Fruit fly (Drosophila melanogaster) whole organism, embryonic: Measurements from ENCODE around the gene mmd.
A peak's percentile ranks its signal among the peaks of the same experiment; 100 is the strongest.

Source experiments
- CG10147 ChIP-seq: fragments of 200-800 bp; sonication (Bioruptor generic); optimal IDR thresholded peaks from 2 replicates; lab custom pipeline; 2019; ENCODE audit warnings: missing biosample characterization, mild to moderate bottlenecking, missing genetic modification characterization, moderate library complexity
- CG10267 ChIP-seq: fragments of 200-800 bp; sonication (Bioruptor generic); optimal IDR thresholded peaks from 2 replicates; lab custom pipeline; 2018; ENCODE audit warnings: missing biosample characterization, mild to moderate bottlenecking, missing genetic modification characterization, moderate library complexity
- CG10366 ChIP-seq: fragments of 200-800 bp; sonication (Bioruptor generic); IDR thresholded peaks from 2 replicates; pipeline ENCODE4 v1.3.6; 2022; ENCODE audit warnings: missing biosample characterization, missing genetic modification characterization
- CG11560 ChIP-seq: fragments of 200-800 bp; sonication (Bioruptor generic); IDR thresholded peaks from 3 replicates; pipeline ENCODE4 v1.3.6; 2022; ENCODE audit warnings: missing biosample characterization, missing genetic modification characterization
- CG12236 ChIP-seq: fragments of 200-800 bp; sonication (Bioruptor generic); optimal IDR thresholded peaks from 2 replicates; lab custom pipeline; 2016; ENCODE audit warnings: missing biosample characterization, missing genetic modification characterization
- CG15011 ChIP-seq: fragments of 200-800 bp; sonication (Bioruptor generic); optimal IDR thresholded peaks from 3 replicates; lab custom pipeline; 2018; ENCODE audit warnings: missing biosample characterization, mild to moderate bottlenecking, missing genetic modification characterization
- CG17186 ChIP-seq: fragments of 200-800 bp; sonication (Bioruptor generic); optimal IDR thresholded peaks from 3 replicates; lab custom pipeline; 2017; ENCODE audit warnings: missing biosample characterization, missing genetic modification reagents, missing genetic modification characterization
- CG17829 ChIP-seq: fragments of 200-800 bp; optimal IDR thresholded peaks from 2 replicates; lab custom pipeline; 2019; ENCODE audit warnings: missing biosample characterization, mild to moderate bottlenecking, missing genetic modification characterization, moderate library complexity
- CG2116 ChIP-seq: fragments of 200-800 bp; sonication (Bioruptor generic); optimal IDR thresholded peaks from 3 replicates; lab custom pipeline; 2018; ENCODE audit warnings: missing biosample characterization, mild to moderate bottlenecking, missing genetic modification characterization
- CG30431 ChIP-seq: fragments of 200-800 bp; sonication (Bioruptor generic); optimal IDR thresholded peaks from 2 replicates; lab custom pipeline; 2017; ENCODE audit warnings: missing biosample characterization, missing genetic modification characterization
- CG32767 ChIP-seq: fragments of 200-800 bp; sonication (Bioruptor generic); IDR thresholded peaks from 2 replicates; pipeline ENCODE4 v1.3.6; 2022; ENCODE audit warnings: missing biosample characterization, missing genetic modification characterization
- CG3838 ChIP-seq: fragments of 200-800 bp; sonication (Bioruptor generic); optimal IDR thresholded peaks from 3 replicates; lab custom pipeline; 2016; ENCODE audit warnings: missing biosample characterization, missing genetic modification characterization
- CG4617 ChIP-seq: fragments of 200-800 bp; sonication (Bioruptor generic); optimal IDR thresholded peaks from 3 replicates; lab custom pipeline; 2016; ENCODE audit warnings: missing biosample characterization, missing genetic modification characterization, borderline replicate concordance
- CG5245 ChIP-seq: fragments of 200-800 bp; sonication (Bioruptor generic); optimal IDR thresholded peaks from 3 replicates; lab custom pipeline; 2016; ENCODE audit warnings: missing biosample characterization, missing genetic modification characterization
- CG6254 ChIP-seq: fragments of 200-800 bp; sonication (Bioruptor generic); optimal IDR thresholded peaks from 3 replicates; lab custom pipeline; 2017; ENCODE audit warnings: mild to moderate bottlenecking, missing biosample characterization, missing genetic modification reagents, missing genetic modification characterization
- CG6765 ChIP-seq: fragments of 200-800 bp; sonication (Bioruptor generic); optimal IDR thresholded peaks from 3 replicates; lab custom pipeline; 2017; ENCODE audit warnings: missing biosample characterization, mild to moderate bottlenecking, missing genetic modification characterization
- CG7839 ChIP-seq: fragments of 200-800 bp; sonication (Bioruptor generic); optimal IDR thresholded peaks from 3 replicates; lab custom pipeline; 2018; ENCODE audit warnings: missing biosample characterization, mild to moderate bottlenecking, missing genetic modification characterization, moderate library complexity
- CG8359 ChIP-seq: fragments of 200-800 bp; sonication (Bioruptor generic); optimal IDR thresholded peaks from 2 replicates; lab custom pipeline; 2017; ENCODE audit warnings: missing biosample characterization, mild to moderate bottlenecking, missing genetic modification characterization, borderline replicate concordance
- CG9609 ChIP-seq: fragments of 200-800 bp; sonication (Bioruptor generic); optimal IDR thresholded peaks from 3 replicates; lab custom pipeline; 2016; ENCODE audit warnings: missing biosample characterization, missing genetic modification characterization
- CoRest ChIP-seq: fragments of 200-800 bp; sonication (Bioruptor generic); optimal IDR thresholded peaks from 3 replicates; lab custom pipeline; 2018; ENCODE audit warnings: missing biosample characterization, mild to moderate bottlenecking, missing genetic modification characterization, moderate library complexity
- Dll ChIP-seq: fragments of 200-800 bp; sonication (Bioruptor generic); IDR thresholded peaks from 4 replicates; pipeline ENCODE4 v1.3.6; 2022; ENCODE audit warnings: missing biosample characterization, missing genetic modification characterization; ENCODE audit not compliant: partially characterized antibody
- Gsc ChIP-seq: fragments of 200-800 bp; sonication (Bioruptor generic); IDR thresholded peaks from 2 replicates; pipeline ENCODE4 v1.3.6; 2022; ENCODE audit warnings: missing biosample characterization, missing genetic modification characterization
- MESR4 ChIP-seq: fragments of 200-800 bp; sonication (Bioruptor generic); optimal IDR thresholded peaks from 2 replicates; lab custom pipeline; 2018; ENCODE audit warnings: missing biosample characterization, mild to moderate bottlenecking, missing genetic modification characterization, moderate library complexity
- MTF-1 ChIP-seq: fragments of 200-800 bp; sonication (Bioruptor generic); optimal IDR thresholded peaks from 2 replicates; lab custom pipeline; 2018; ENCODE audit warnings: missing biosample characterization, mild to moderate bottlenecking, missing genetic modification characterization, borderline replicate concordance
- Nf-YA ChIP-seq: fragments of 200-800 bp; sonication (Bioruptor generic); IDR thresholded peaks from 2 replicates; pipeline ENCODE4 v1.3.6; 2022; ENCODE audit warnings: missing biosample characterization, missing genetic modification characterization
- Pdp1 ChIP-seq, 2 experiments: fragments of 200-800 bp; sonication (Bioruptor generic); optimal IDR thresholded peaks; 3 replicates each; lab custom pipeline; 2016; ENCODE audit warnings: missing biosample characterization in 2 of 2, missing genetic modification characterization in 2 of 2, mild to moderate bottlenecking in 1 of 2, moderate library complexity in 1 of 2
- Poxn ChIP-seq: fragments of 200-800 bp; sonication (Bioruptor generic); IDR thresholded peaks from 2 replicates; pipeline ENCODE4 v1.3.6; 2022; ENCODE audit warnings: missing biosample characterization, missing genetic modification characterization
- Rx ChIP-seq: fragments of 200-800 bp; sonication (Bioruptor generic); IDR thresholded peaks from 2 replicates; pipeline ENCODE4 v1.3.6; 2022; ENCODE audit warnings: missing biosample characterization, missing genetic modification characterization
- Scr ChIP-seq: fragments of 200-800 bp; sonication (Bioruptor generic); IDR thresholded peaks from 2 replicates; pipeline ENCODE4 v1.3.6; 2022; ENCODE audit warnings: missing biosample characterization, missing genetic modification characterization; ENCODE audit not compliant: partially characterized antibody
- Spps ChIP-seq: fragments of 200-800 bp; sonication (Bioruptor generic); optimal IDR thresholded peaks from 2 replicates; lab custom pipeline; 2018; ENCODE audit warnings: missing biosample characterization, mild to moderate bottlenecking, missing genetic modification characterization
- Sry-δ ChIP-seq: fragments of 200-800 bp; sonication (Bioruptor generic); optimal IDR thresholded peaks from 2 replicates; lab custom pipeline; 2016; ENCODE audit warnings: missing biosample characterization, missing genetic modification characterization
- YL-1 ChIP-seq: fragments of 200-800 bp; sonication (Bioruptor generic); optimal IDR thresholded peaks from 3 replicates; lab custom pipeline; 2017; ENCODE audit warnings: missing biosample characterization, mild to moderate bottlenecking, missing genetic modification characterization
- amos ChIP-seq: fragments of 200-800 bp; sonication (Bioruptor generic); IDR thresholded peaks from 2 replicates; pipeline ENCODE4 v1.3.6; 2022; ENCODE audit warnings: missing biosample characterization, missing genetic modification characterization; ENCODE audit not compliant: partially characterized antibody
- ato ChIP-seq: fragments of 200-800 bp; sonication (Bioruptor generic); IDR thresholded peaks from 2 replicates; pipeline ENCODE4 v1.3.6; 2022; ENCODE audit warnings: missing biosample characterization, missing genetic modification characterization; ENCODE audit not compliant: partially characterized antibody
- cas ChIP-seq: fragments of 200-800 bp; sonication (Bioruptor generic); IDR thresholded peaks from 2 replicates; pipeline ENCODE4 v1.3.6; 2022; ENCODE audit warnings: missing biosample characterization, missing genetic modification characterization
- cg ChIP-seq: fragments of 200-800 bp; sonication (Bioruptor generic); optimal IDR thresholded peaks from 3 replicates; lab custom pipeline; 2019; ENCODE audit warnings: missing biosample characterization, mild to moderate bottlenecking, missing genetic modification characterization, moderate library complexity
- chinmo ChIP-seq: fragments of 200-800 bp; sonication (Bioruptor generic); IDR thresholded peaks from 4 replicates; pipeline ENCODE4 v1.3.6; 2022; ENCODE audit warnings: missing biosample characterization, missing genetic modification characterization; ENCODE audit not compliant: partially characterized antibody
- crp ChIP-seq, 2 experiments: fragments of 200-800 bp; sonication (Bioruptor generic); optimal IDR thresholded peaks; 2 replicates in 1 of 2; 3 replicates in 1 of 2; lab custom pipeline; 2017; ENCODE audit warnings: missing biosample characterization in 2 of 2, missing genetic modification characterization in 2 of 2, mild to moderate bottlenecking in 1 of 2, moderate library complexity in 1 of 2
- gcm2 ChIP-seq: fragments of 200-800 bp; sonication (Bioruptor generic); optimal IDR thresholded peaks from 2 replicates; lab custom pipeline; 2016; ENCODE audit warnings: missing biosample characterization, missing genetic modification characterization
- inv ChIP-seq: fragments of 200-800 bp; sonication (Bioruptor generic); IDR thresholded peaks from 2 replicates; pipeline ENCODE4 v1.3.6; 2022; ENCODE audit warnings: missing biosample characterization, missing genetic modification characterization; ENCODE audit not compliant: partially characterized antibody
- oc ChIP-seq: fragments of 200-800 bp; sonication (Bioruptor generic); optimal IDR thresholded peaks from 2 replicates; lab custom pipeline; 2018; ENCODE audit warnings: missing biosample characterization, mild to moderate bottlenecking, missing genetic modification characterization, moderate library complexity
- pzg ChIP-seq: fragments of 200-800 bp; sonication (Bioruptor generic); optimal IDR thresholded peaks from 3 replicates; lab custom pipeline; 2018; ENCODE audit warnings: missing biosample characterization, mild to moderate bottlenecking, missing genetic modification characterization, moderate library complexity
- slp2 ChIP-seq: fragments of 200-800 bp; sonication (Bioruptor generic); optimal IDR thresholded peaks from 2 replicates; lab custom pipeline; 2016; ENCODE audit warnings: missing biosample characterization, missing genetic modification characterization
- tgo ChIP-seq: fragments of 200-800 bp; sonication (Bioruptor generic); IDR thresholded peaks from 3 replicates; pipeline ENCODE4 v1.3.6; 2022; ENCODE audit warnings: missing biosample characterization, missing genetic modification characterization

Gene mmd

DNA sequence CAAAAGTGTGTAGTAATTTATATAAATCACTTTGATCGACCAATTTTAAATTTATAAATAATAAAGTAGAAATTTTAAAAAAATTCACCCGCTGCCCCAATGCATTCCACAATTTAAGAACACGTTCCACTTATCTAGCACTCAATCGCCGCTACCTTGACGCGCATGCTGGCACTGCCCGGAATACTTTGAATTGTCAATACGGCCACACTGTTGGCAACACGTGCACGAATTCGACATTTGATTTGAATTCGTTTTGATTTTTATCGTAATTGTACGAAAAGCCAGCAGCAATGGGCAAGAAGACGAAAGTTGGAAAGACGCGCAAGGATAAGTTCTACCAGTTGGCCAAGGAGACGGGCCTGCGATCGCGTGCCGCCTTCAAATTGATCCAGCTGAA, 23.9 kb upstream of the mmd start, which contains the start of gene CG8939 (continued):
- TF ChIP-seq CG10147 (peak; percentile 78), CG10267 (tag; lab: Kevin White, UChicago) (peak; percentile 13)

DNA sequence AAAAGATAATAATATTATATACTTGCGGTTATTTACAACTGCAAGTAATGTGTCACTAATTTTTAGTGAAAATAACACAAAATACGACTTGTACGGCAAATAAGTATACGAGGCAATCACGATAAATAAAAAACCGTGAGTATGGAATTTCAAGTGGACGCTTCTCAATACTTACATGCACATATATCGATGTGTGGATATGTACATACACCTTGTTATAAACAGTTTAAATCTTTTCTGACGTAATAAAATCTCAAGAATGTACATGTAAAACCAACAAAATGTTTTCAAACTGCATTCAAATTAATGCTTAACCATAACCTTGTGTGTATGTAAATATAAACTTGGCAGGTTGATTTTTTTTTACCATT, 19.6 kb upstream of the mmd start:
- no peak for TF ChIP-seq Poxn (GFP tag; lab: Robert Waterston, UW)
- peak in 1 of 2 experiments; percentile 62 for TF ChIP-seq Pdp1 (GFP tag; optimal IDR thresholded peaks at IDR 0.05; lab: Kevin White, UChicago)
- TF ChIP-seq CG6765 (GFP tag; lab: Kevin White, UChicago) = no peak
- no peak for TF ChIP-seq Gsc (GFP tag; lab: Robert Waterston, UW)
- TF ChIP-seq cg (GFP tag; lab: Kevin White, UChicago) = peak; percentile 41
- 0 out of 4 replicates have a peak, but pooled peaks have one; percentile 60 for TF ChIP-seq chinmo (GFP tag; lab: Robert Waterston, UW)
- 0 out of 4 replicates have a peak, but pooled peaks have one; percentile 21 for TF ChIP-seq Dll (GFP tag; lab: Robert Waterston, UW)
- TF ChIP-seq YL-1 = peak; percentile 54
- TF ChIP-seq tgo (GFP tag; lab: Robert Waterston, UW) = no peak
- TF ChIP-seq CG10267 (tag; lab: Kevin White, UChicago) = peak; percentile 41
- TF ChIP-seq inv (GFP tag; lab: Robert Waterston, UW) = 0 out of 2 replicates have a peak, but pooled peaks have one; percentile 4
- peak; percentile 6 for TF ChIP-seq pzg (GFP tag; lab: Kevin White, UChicago)
- peak; percentile 52; the same call in 1 of the 2 replicates for TF ChIP-seq CG32767
- no peak for TF ChIP-seq CoRest (tag; lab: Kevin White, UChicago)
- TF ChIP-seq Scr (GFP tag; lab: Robert Waterston, UW) = 0 out of 2 replicates have a peak, but pooled peaks have one; percentile 14
- TF ChIP-seq Sry-δ (GFP tag; lab: Kevin White, UChicago) = peak; percentile 8
- TF ChIP-seq CG4617 (GFP tag; lab: Kevin White, UChicago) = peak; percentile 10
- TF ChIP-seq MESR4 = peak; percentile 72

DNA sequence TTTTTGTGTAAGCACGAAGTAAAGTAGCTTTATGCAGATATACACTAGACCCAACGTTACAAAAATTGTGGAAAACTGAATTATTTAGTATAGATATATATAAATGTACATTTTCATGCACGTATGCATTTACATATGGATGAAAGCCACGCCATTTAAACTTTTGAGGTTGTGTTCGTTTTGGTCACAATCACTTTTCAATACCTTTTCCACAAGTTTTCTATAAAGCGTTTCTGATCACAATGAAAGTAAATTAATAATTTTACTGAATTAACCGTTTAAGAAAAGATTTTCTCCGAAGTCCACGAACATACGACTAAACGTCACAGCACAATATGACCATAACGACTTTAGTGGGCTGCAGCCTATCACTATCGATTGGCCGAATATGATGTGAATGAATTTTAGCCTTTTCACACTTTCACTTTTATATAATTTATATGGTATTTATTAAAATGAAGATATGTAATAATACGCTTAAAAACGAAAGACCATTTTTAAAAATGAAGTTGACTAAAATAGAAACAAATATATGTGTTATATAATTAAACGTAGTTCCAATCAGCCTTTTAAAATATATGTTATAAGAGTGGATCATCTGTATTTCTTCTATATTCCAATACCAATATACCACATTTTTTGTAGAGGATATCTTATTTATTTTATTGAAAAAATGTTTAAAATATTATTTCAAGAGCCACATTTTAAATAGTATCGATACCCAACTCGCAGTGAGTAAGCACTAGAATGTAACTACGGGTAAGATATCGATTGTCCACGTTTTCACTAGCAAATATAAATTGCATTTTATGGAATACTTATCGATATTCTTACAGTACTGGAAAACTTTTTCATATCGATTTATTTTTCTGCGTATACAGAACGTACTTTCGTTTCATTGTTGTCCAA, 18.9 kb upstream of the mmd start, which contains the start of the genes CG46312, eIF5 and exd:
Gene CG46312, minus strand, starts transcription at position 357 of the 909 bp plus-strand sequence.
Gene eIF5, minus strand, starts transcription at position 357 of the 909 bp plus-strand sequence.
Gene exd, plus strand, starts transcription at position 851 of the 909 bp plus-strand sequence.
- no peak for TF ChIP-seq CG12236
- no peak for TF ChIP-seq crp (GFP tag; optimal IDR thresholded peaks at IDR 0.05; lab: Kevin White, UChicago)
- no peak for TF ChIP-seq CG17829
- no peak for TF ChIP-seq cas (GFP tag; lab: Robert Waterston, UW)
- TF ChIP-seq CG17186 (GFP tag; lab: Kevin White, UChicago) = no peak
- TF ChIP-seq CG15011 (GFP tag; lab: Kevin White, UChicago) = no peak
- TF ChIP-seq Spps (tag; lab: Kevin White, UChicago) = no peak
- TF ChIP-seq CG3838 (GFP tag; lab: Kevin White, UChicago) = no peak
- peak; percentile 40 for TF ChIP-seq CG2116 (GFP tag; lab: Kevin White, UChicago)
- no peak for TF ChIP-seq oc
- no peak for TF ChIP-seq gcm2 (GFP tag; lab: Kevin White, UChicago)
- no peak for TF ChIP-seq slp2 (GFP tag; lab: Kevin White, UChicago)
- TF ChIP-seq MTF-1 (GFP tag; lab: Kevin White, UChicago) = no peak
- no peak for TF ChIP-seq CG8359 (GFP tag; lab: Kevin White, UChicago)
- TF ChIP-seq CG7839 (tag; lab: Kevin White, UChicago) = no peak
- no peak for TF ChIP-seq Rx (GFP tag; lab: Robert Waterston, UW)
- no peak for TF ChIP-seq CG11560 (tag; lab: Robert Waterston, UW)
- TF ChIP-seq CG6254 = no peak
- no peak for TF ChIP-seq Nf-YA (GFP tag; lab: Robert Waterston, UW)
- peak; percentile 81; the same call in 1 of the 2 replicates for TF ChIP-seq amos (GFP tag; lab: Robert Waterston, UW)
- no peak for TF ChIP-seq CG5245 (GFP tag; lab: Kevin White, UChicago)
- no peak for TF ChIP-seq CG9609
- peak; percentile 63 for TF ChIP-seq ato
- TF ChIP-seq CG10366 (GFP tag; lab: Robert Waterston, UW) = no peak
- no peak for TF ChIP-seq CG30431 (GFP tag; lab: Kevin White, UChicago)
